Worm (Caenorhabditis elegans): Measurements from ENCODE around the gene M01B2.13.

- TF ChIP-seq flt-1 (GFP tag; IDR thresholded peaks at IDR 0.05) (no peak), T22C8.4 (GFP tag; IDR thresholded peaks at IDR 0.05) (no peak), ref-1 (GFP tag; conservative IDR thresholded peaks at IDR 0.05) (no peak), tab-1 (GFP tag; IDR thresholded peaks at IDR 0.05) (no peak), med-1 (GFP tag; optimal IDR thresholded peaks at IDR 0.05; ENCODE audit: insufficient read depth) (no peak), klf-2 (GFP tag; conservative IDR thresholded peaks at IDR 0.05) (no peak), ztf-23 (GFP tag; IDR thresholded peaks at IDR 0.05) (no peak), cog-1 (tag; optimal IDR thresholded peaks at IDR 0.05) (no peak)
Observed at ce11 chrV:15259904-15260303, 5.8 kb downstream of the M01B2.13 start, which contains the start of gene M01B2.8.

All from whole organism, midembryonic.